Worm (Caenorhabditis elegans): ENCODE results near the gene F07C6.6.

The F07C6.6 gene

ce11 chrIV:12792494-12792893 lies at the start of gene F07C6.6:
TSS of gene F07C6.6 (plus strand) at chrIV:12792794.
- TF ChIP-seq hmg-4 (GFP tag; optimal IDR thresholded peaks at IDR 0.05) (no peak), tbx-11 (GFP tag; IDR thresholded peaks at IDR 0.05) (no peak), B0310.2 (tag; optimal IDR thresholded peaks at IDR 0.05) (no peak), sea-1 (GFP tag; conservative IDR thresholded peaks at IDR 0.05) (no peak), ceh-36 (tag; optimal IDR thresholded peaks at IDR 0.05) (no peak), hmbx-1 (tag; optimal IDR thresholded peaks at IDR 0.05) (no peak), ets-7 (tag; optimal IDR thresholded peaks at IDR 0.05) (no peak), aly-1 (tag; optimal IDR thresholded peaks at IDR 0.05) (no peak), scrt-1 (GFP tag; IDR thresholded peaks at IDR 0.05) (no peak), tra-4 (tag; optimal IDR thresholded peaks at IDR 0.05) (no peak), hnd-1 (tag; optimal IDR thresholded peaks at IDR 0.05) (no peak), tbx-37 (GFP tag; conservative IDR thresholded peaks at IDR 0.05) (no peak), pes-1 (GFP tag; IDR thresholded peaks at IDR 0.05) (no peak), ama-1 (optimal IDR thresholded peaks at IDR 0.05) (no peak), F13C5.2 (tag; optimal IDR thresholded peaks at IDR 0.05) (no peak), ceh-13 (GFP tag; optimal IDR thresholded peaks at IDR 0.05) (no peak), flt-1 (GFP tag; IDR thresholded peaks at IDR 0.05) (no peak)

ce11 chrIV:12743680-12744079 lies 48.9 kb upstream of the F07C6.6 start:
- TF ChIP-seq ceh-13 (GFP tag; optimal IDR thresholded peaks at IDR 0.05) (no peak), hnd-1 (tag; optimal IDR thresholded peaks at IDR 0.05) (no peak), tbx-11 (GFP tag; IDR thresholded peaks at IDR 0.05) (no peak), scrt-1 (GFP tag; IDR thresholded peaks at IDR 0.05) (no peak), tra-4 (tag; optimal IDR thresholded peaks at IDR 0.05) (no peak), ets-7 (tag; optimal IDR thresholded peaks at IDR 0.05) (no peak), hmg-4 (GFP tag; optimal IDR thresholded peaks at IDR 0.05) (no peak), B0310.2 (tag; optimal IDR thresholded peaks at IDR 0.05) (no peak), tbx-37 (GFP tag; conservative IDR thresholded peaks at IDR 0.05) (no peak)

DNA sequence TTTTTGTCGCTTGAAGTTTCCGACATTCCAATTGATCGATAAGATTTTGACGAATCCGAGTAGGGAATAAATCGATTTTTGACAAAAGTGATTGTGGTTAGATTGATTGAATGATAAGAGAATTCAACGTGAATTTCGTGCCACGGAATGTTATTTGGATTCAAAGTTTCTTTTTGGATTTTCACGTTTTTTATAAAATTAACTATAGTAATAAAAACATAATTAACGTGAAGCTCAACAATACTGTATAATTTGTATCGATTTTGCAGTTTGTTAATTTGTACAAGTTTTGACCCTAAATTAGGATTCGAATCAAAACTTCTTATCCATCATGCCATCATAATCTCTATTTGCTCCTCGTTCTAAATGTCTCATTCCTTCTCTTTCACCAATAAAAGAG lies 47.9 kb upstream of the F07C6.6 start, which contains the start of gene C36H8.1:
Gene C36H8.1, minus strand, starts transcription at position 101 of the 400 bp plus-strand sequence.
- TF ChIP-seq ceh-13 (GFP tag; optimal IDR thresholded peaks at IDR 0.05) = no peak
- no peak for TF ChIP-seq hmg-4 (GFP tag; optimal IDR thresholded peaks at IDR 0.05)
- TF ChIP-seq ets-7 (tag; optimal IDR thresholded peaks at IDR 0.05) = no peak
- no peak for TF ChIP-seq hmbx-1 (tag; optimal IDR thresholded peaks at IDR 0.05)

DNA sequence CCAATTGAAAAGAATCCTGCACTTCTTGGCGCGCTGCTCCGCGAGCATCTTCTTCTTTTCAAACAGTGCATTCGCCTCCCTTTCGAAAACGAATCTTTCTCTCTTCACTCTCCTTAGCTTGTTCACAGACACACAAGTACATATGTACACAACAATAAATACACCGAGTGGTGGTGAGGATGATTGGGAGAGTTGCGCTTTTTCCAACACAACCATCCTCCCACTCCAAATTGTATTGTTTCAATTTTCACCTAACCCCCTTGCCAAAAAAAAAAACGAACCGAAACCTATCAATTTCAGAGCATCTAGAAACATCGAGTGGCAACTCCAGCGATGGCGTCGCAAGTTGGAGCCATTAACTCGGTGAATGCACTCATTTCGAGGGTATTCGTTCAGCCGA lies 46.3 kb upstream of the F07C6.6 start, which contains the start of gene inx-6:
Gene inx-6, plus strand, starts transcription at position 301 of the 400 bp plus-strand sequence.
- no peak for TF ChIP-seq ceh-36 (tag; optimal IDR thresholded peaks at IDR 0.05)
- TF ChIP-seq B0310.2 (tag; optimal IDR thresholded peaks at IDR 0.05) = no peak
- TF ChIP-seq scrt-1 (GFP tag; IDR thresholded peaks at IDR 0.05) = no peak
- TF ChIP-seq ets-7 (tag; optimal IDR thresholded peaks at IDR 0.05) = no peak
- TF ChIP-seq ama-1 (optimal IDR thresholded peaks at IDR 0.05) = no peak
- TF ChIP-seq tbx-37 (GFP tag; conservative IDR thresholded peaks at IDR 0.05) = no peak
- TF ChIP-seq tra-4 (tag; optimal IDR thresholded peaks at IDR 0.05) = no peak
- no peak for TF ChIP-seq flt-1 (GFP tag; IDR thresholded peaks at IDR 0.05)
- TF ChIP-seq hnd-1 (tag; optimal IDR thresholded peaks at IDR 0.05) = no peak
- TF ChIP-seq aly-1 (tag; optimal IDR thresholded peaks at IDR 0.05) = no peak
- TF ChIP-seq ceh-13 (GFP tag; optimal IDR thresholded peaks at IDR 0.05) = no peak
- TF ChIP-seq tbx-11 (GFP tag; IDR thresholded peaks at IDR 0.05) = no peak
- TF ChIP-seq hmbx-1 (tag; optimal IDR thresholded peaks at IDR 0.05) = no peak
- no peak for TF ChIP-seq hmg-4 (GFP tag; optimal IDR thresholded peaks at IDR 0.05)
- TF ChIP-seq F13C5.2 (tag; optimal IDR thresholded peaks at IDR 0.05) = no peak
- no peak for TF ChIP-seq pes-1 (GFP tag; IDR thresholded peaks at IDR 0.05)
- no peak for TF ChIP-seq sea-1 (GFP tag; conservative IDR thresholded peaks at IDR 0.05)

DNA sequence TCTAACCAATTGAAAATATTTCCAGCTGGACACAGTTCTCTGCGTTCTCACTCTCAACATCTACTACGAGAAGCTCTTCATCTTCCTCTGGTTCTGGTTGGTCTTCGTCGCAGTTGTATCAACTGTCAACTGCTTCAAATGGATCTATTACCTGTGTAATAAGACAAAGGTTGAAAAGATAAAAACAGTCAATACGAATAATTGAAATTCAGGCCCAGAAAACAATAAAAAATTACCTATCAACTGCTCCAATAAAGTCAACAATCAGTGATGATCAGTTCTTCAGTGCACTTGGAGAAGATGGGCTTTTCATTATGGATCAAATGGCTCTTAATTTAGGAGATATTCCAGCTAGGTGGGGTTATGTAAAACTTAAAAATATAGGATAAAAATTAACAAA lies 43.8 kb upstream of the F07C6.6 start:
- TF ChIP-seq pes-1 (GFP tag; IDR thresholded peaks at IDR 0.05) = no peak
- TF ChIP-seq hmg-4 (GFP tag; optimal IDR thresholded peaks at IDR 0.05) = no peak
- no peak for TF ChIP-seq tbx-37 (GFP tag; conservative IDR thresholded peaks at IDR 0.05)
- no peak for TF ChIP-seq sea-1 (GFP tag; conservative IDR thresholded peaks at IDR 0.05)
- no peak for TF ChIP-seq flt-1 (GFP tag; IDR thresholded peaks at IDR 0.05)
- no peak for TF ChIP-seq ama-1 (optimal IDR thresholded peaks at IDR 0.05)
- no peak for TF ChIP-seq ceh-13 (GFP tag; optimal IDR thresholded peaks at IDR 0.05)
- TF ChIP-seq tbx-11 (GFP tag; IDR thresholded peaks at IDR 0.05) = no peak
- TF ChIP-seq hnd-1 (tag; optimal IDR thresholded peaks at IDR 0.05) = no peak
- no peak for TF ChIP-seq scrt-1 (GFP tag; IDR thresholded peaks at IDR 0.05)

- TF ChIP-seq F13C5.2 (tag; optimal IDR thresholded peaks at IDR 0.05) (no peak), tbx-11 (GFP tag; IDR thresholded peaks at IDR 0.05) (no peak), scrt-1 (GFP tag; IDR thresholded peaks at IDR 0.05) (no peak), hmbx-1 (tag; optimal IDR thresholded peaks at IDR 0.05) (no peak), aly-1 (tag; optimal IDR thresholded peaks at IDR 0.05) (no peak), hnd-1 (tag; optimal IDR thresholded peaks at IDR 0.05) (no peak), ceh-13 (GFP tag; optimal IDR thresholded peaks at IDR 0.05) (no peak), sea-1 (GFP tag; conservative IDR thresholded peaks at IDR 0.05) (no peak), ama-1 (optimal IDR thresholded peaks at IDR 0.05) (no peak), hmg-4 (GFP tag; optimal IDR thresholded peaks at IDR 0.05) (no peak), tra-4 (tag; optimal IDR thresholded peaks at IDR 0.05) (no peak), flt-1 (GFP tag; IDR thresholded peaks at IDR 0.05) (no peak)
These were observed 38.4 kb upstream of the F07C6.6 start for ce11 chrIV:12754170-12754569.

DNA sequence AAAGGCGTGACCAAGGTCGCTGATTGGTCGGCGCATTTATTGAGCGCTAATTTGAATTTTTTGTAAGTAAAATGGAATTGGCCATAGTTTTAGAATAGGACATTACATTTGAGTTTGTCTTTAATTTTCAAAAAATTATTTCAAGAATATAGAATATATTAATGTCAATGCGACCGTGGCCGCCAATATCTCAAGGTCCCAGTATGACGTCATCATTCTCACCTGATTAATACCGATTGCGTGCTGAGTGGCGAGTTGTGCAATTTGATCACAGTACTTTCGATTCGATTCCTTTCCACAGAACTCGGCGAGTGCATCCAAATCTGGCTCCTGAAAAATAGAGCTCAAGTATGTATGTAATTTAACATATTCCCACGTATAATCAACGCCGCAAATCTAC lies 37.0 kb upstream of the F07C6.6 start:
- no peak for TF ChIP-seq ets-7 (tag; optimal IDR thresholded peaks at IDR 0.05)
- no peak for TF ChIP-seq F13C5.2 (tag; optimal IDR thresholded peaks at IDR 0.05)
- TF ChIP-seq B0310.2 (tag; optimal IDR thresholded peaks at IDR 0.05) = no peak
- no peak for TF ChIP-seq hnd-1 (tag; optimal IDR thresholded peaks at IDR 0.05)
- no peak for TF ChIP-seq ama-1 (optimal IDR thresholded peaks at IDR 0.05)
- no peak for TF ChIP-seq tra-4 (tag; optimal IDR thresholded peaks at IDR 0.05)
- no peak for TF ChIP-seq flt-1 (GFP tag; IDR thresholded peaks at IDR 0.05)
- TF ChIP-seq ceh-36 (tag; optimal IDR thresholded peaks at IDR 0.05) = no peak
- TF ChIP-seq ceh-13 (GFP tag; optimal IDR thresholded peaks at IDR 0.05) = no peak

DNA sequence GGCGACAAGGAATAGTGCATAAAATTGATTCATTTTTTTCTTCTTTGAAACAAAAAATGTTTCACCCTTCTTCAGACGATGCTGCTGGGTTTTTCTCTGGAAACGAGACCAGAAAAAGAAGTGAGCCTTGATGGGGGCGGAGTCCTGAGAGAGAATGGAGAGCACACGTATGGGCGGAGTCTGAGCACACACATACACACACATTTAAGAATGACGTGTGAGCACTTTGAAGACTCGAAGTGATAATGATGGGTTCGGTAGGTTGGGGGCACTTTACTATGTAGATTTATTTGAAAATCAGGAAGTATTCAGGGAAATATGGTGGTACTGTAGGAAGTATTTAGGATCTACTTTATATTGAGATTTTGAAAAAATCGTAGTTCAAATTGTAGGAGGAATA lies 35.1 kb upstream of the F07C6.6 start, which contains the start of gene flp-9:
Gene flp-9, minus strand, starts transcription at position 101 of the 400 bp plus-strand sequence.
- TF ChIP-seq B0310.2 (tag; optimal IDR thresholded peaks at IDR 0.05) = no peak
- TF ChIP-seq tra-4 (tag; optimal IDR thresholded peaks at IDR 0.05) = no peak
- TF ChIP-seq ceh-36 (tag; optimal IDR thresholded peaks at IDR 0.05) = no peak
- no peak for TF ChIP-seq sea-1 (GFP tag; conservative IDR thresholded peaks at IDR 0.05)
